Worm (Caenorhabditis elegans): ENCODE results near the gene ZK1248.4.

DNA sequence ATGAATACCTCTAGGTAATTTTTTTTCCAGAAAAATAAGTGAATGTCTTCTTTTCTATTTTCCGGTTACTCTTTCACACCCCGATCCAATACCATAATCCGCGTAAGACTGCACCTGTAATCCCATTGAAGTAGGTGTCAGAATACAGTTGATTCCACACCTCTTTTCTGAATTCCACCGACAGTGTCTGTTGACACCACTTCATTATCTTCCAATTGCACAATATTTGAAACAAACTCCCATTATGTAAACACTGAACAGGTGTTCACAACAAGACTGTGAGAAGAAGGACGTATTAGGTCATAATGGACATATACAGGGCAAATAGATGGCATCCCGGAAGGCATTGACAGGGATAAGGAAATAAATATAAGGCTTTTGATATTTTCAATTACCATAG lies 41.0 kb upstream of the ZK1248.4 start:
- no peak for TF ChIP-seq Y5F2A.4 (GFP tag; optimal IDR thresholded peaks at IDR 0.05)
- TF ChIP-seq egl-27 (tag; optimal IDR thresholded peaks at IDR 0.05) = no peak
- TF ChIP-seq nhr-102 (tag; optimal IDR thresholded peaks at IDR 0.05) = no peak
- no peak for TF ChIP-seq ama-1 (optimal IDR thresholded peaks at IDR 0.05)
- no peak for TF ChIP-seq attf-4 (tag; optimal IDR thresholded peaks at IDR 0.05)
- no peak for TF ChIP-seq unc-62 (GFP tag; optimal IDR thresholded peaks at IDR 0.05 in 1 of 2)
- TF ChIP-seq unc-62 (tag; optimal IDR thresholded peaks at IDR 0.05) = no peak
- TF ChIP-seq nhr-11 (tag; optimal IDR thresholded peaks at IDR 0.05) = no peak
- TF ChIP-seq aly-2 (tag; optimal IDR thresholded peaks at IDR 0.05) = no peak
- TF ChIP-seq zag-1 (tag; optimal IDR thresholded peaks at IDR 0.05) = no peak
- no peak for TF ChIP-seq ztf-11 (tag; optimal IDR thresholded peaks at IDR 0.05)
- TF ChIP-seq skn-1 (tag; optimal IDR thresholded peaks at IDR 0.05) = no peak
